Worm (Caenorhabditis elegans) whole organism, late embryonic: ENCODE results near the gene K06A4.7.

Source experiments
- ama-1 ChIP-seq: fragments of 150-350 bp; optimal IDR thresholded peaks from 2 replicates; lab custom pipeline; 2014
- ceh-24 ChIP-seq: sonication (generic microtip); optimal IDR thresholded peaks from 2 replicates; lab custom pipeline; 2016; ENCODE audit warnings: mild to moderate bottlenecking, missing genetic modification characterization, missing compliant biosample characterization
- ceh-31 ChIP-seq: sonication (generic microtip); optimal IDR thresholded peaks from 2 replicates; lab custom pipeline; 2016; ENCODE audit warnings: missing genetic modification characterization, missing compliant biosample characterization
- che-1 ChIP-seq: sonication (generic microtip); optimal IDR thresholded peaks from 2 replicates; lab custom pipeline; 2016; ENCODE audit warnings: mild to moderate bottlenecking, missing genetic modification characterization, missing compliant biosample characterization
- elt-2 ChIP-seq: sonication (generic microtip); optimal IDR thresholded peaks from 2 replicates; lab custom pipeline; 2016; ENCODE audit warnings: missing genetic modification reagents, missing genetic modification characterization, missing compliant biosample characterization
- elt-4 ChIP-seq: sonication (generic microtip); optimal IDR thresholded peaks from 2 replicates; lab custom pipeline; 2016; ENCODE audit warnings: missing genetic modification characterization, missing compliant biosample characterization
- ets-4 ChIP-seq: sonication (generic microtip); optimal IDR thresholded peaks from 2 replicates; lab custom pipeline; 2016; ENCODE audit warnings: missing genetic modification characterization, missing compliant biosample characterization
- hlh-13 ChIP-seq: fragments of 200-800 bp; sonication (Bioruptor generic); optimal IDR thresholded peaks from 2 replicates; lab custom pipeline; 2018; ENCODE audit warnings: mild to moderate bottlenecking, missing genetic modification characterization, missing compliant biosample characterization
- pqm-1 ChIP-seq: sonication (generic microtip); optimal IDR thresholded peaks from 2 replicates; lab custom pipeline; 2016; ENCODE audit warnings: missing genetic modification characterization, missing compliant biosample characterization
- tbx-2 ChIP-seq: sonication (generic microtip); optimal IDR thresholded peaks from 2 replicates; lab custom pipeline; 2016; ENCODE audit warnings: missing genetic modification characterization, missing compliant biosample characterization
- unc-86 ChIP-seq: sonication (generic microtip); optimal IDR thresholded peaks from 2 replicates; lab custom pipeline; 2016; ENCODE audit warnings: missing genetic modification characterization, missing compliant biosample characterization

DNA sequence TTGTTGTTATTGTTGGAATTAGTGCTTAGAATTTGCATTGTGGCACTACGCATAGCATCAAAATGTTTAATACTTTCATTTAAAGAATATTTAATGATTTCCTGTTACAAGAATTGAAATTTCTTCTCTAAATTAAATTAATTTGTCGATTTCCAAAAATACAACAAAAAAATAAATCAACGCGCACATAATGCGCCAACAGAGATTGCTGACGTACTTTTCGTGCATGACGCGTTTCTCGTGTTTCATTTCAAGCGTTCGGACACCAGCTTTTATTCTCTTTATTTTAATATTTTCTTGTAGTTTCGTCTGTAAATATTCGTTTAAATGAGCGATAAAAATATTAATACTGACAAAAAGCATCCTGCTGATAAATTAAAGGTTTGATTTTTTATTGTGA lies 22.3 kb upstream of the K06A4.7 start, which contains the start of gene eif-2Bdelta:
- TF ChIP-seq ama-1 (lab: Kevin White, UChicago) (no peak), elt-4 (tag; lab: Kevin White, UChicago) (no peak), ceh-31 (tag; lab: Kevin White, UChicago) (no peak), unc-86 (tag; lab: Kevin White, UChicago) (no peak), ceh-24 (tag; lab: Kevin White, UChicago) (no peak), elt-2 (no peak), hlh-13 (no peak), che-1 (tag; lab: Kevin White, UChicago) (no peak), ets-4 (tag; lab: Kevin White, UChicago) (no peak), tbx-2 (tag; lab: Kevin White, UChicago) (no peak), pqm-1 (tag; lab: Kevin White, UChicago) (no peak)
